Fruit fly (Drosophila melanogaster) whole organism, embryonic: ENCODE measurements around the gene Dic1.

Experiments
- ATbp ChIP-seq: fragments of 200-800 bp; sonication (Bioruptor generic); optimal IDR thresholded peaks from 2 replicates; lab custom pipeline; 2017; ENCODE audit warnings: missing biosample characterization, mild to moderate bottlenecking, missing genetic modification characterization, missing genetic modification reagents
- Atf3 ChIP-seq: fragments of 200-800 bp; sonication (Bioruptor generic); optimal IDR thresholded peaks from 3 replicates; lab custom pipeline; 2016; ENCODE audit warnings: missing biosample characterization, missing genetic modification characterization
- CG10147 ChIP-seq: fragments of 200-800 bp; sonication (Bioruptor generic); optimal IDR thresholded peaks from 2 replicates; lab custom pipeline; 2019; ENCODE audit warnings: missing biosample characterization, mild to moderate bottlenecking, missing genetic modification characterization, moderate library complexity
- CG10565 ChIP-seq: fragments of 200-800 bp; sonication (Bioruptor generic); optimal IDR thresholded peaks from 3 replicates; lab custom pipeline; 2016; ENCODE audit warnings: missing biosample characterization, mild to moderate bottlenecking, missing genetic modification characterization
- CG11398 ChIP-seq: fragments of 200-800 bp; sonication (Bioruptor generic); optimal IDR thresholded peaks from 2 replicates; lab custom pipeline; 2016; ENCODE audit warnings: missing biosample characterization, missing genetic modification characterization
- CG12155 ChIP-seq: fragments of 200-800 bp; sonication (Bioruptor generic); optimal IDR thresholded peaks from 3 replicates; lab custom pipeline; 2016; ENCODE audit warnings: missing biosample characterization, missing genetic modification characterization
- CG12299 ChIP-seq: fragments of 200-800 bp; sonication (Bioruptor generic); optimal IDR thresholded peaks from 2 replicates; lab custom pipeline; 2018; ENCODE audit warnings: missing biosample characterization, mild to moderate bottlenecking, missing genetic modification characterization
- CG13775 ChIP-seq: fragments of 200-800 bp; sonication (Bioruptor generic); optimal IDR thresholded peaks from 3 replicates; lab custom pipeline; 2017; ENCODE audit warnings: missing biosample characterization, mild to moderate bottlenecking, missing genetic modification characterization
- CG13894 ChIP-seq: fragments of 200-800 bp; sonication (Bioruptor generic); optimal IDR thresholded peaks from 3 replicates; lab custom pipeline; 2018; ENCODE audit warnings: missing biosample characterization, mild to moderate bottlenecking, missing genetic modification characterization, moderate library complexity
- CG18476 ChIP-seq: fragments of 200-800 bp; sonication (Bioruptor generic); optimal IDR thresholded peaks from 2 replicates; lab custom pipeline; 2016; ENCODE audit warnings: missing biosample characterization, mild to moderate bottlenecking, missing genetic modification characterization
- CG18764 ChIP-seq: fragments of 200-800 bp; sonication (Bioruptor generic); optimal IDR thresholded peaks from 3 replicates; lab custom pipeline; 2016; ENCODE audit warnings: missing biosample characterization, missing genetic modification characterization
- CG3065 ChIP-seq: fragments of 200-800 bp; sonication (Bioruptor generic); optimal IDR thresholded peaks from 2 replicates; lab custom pipeline; 2016; ENCODE audit warnings: missing biosample characterization, missing genetic modification characterization
- CG31365 ChIP-seq: fragments of 200-800 bp; sonication (Bioruptor generic); optimal IDR thresholded peaks from 2 replicates; lab custom pipeline; 2018; ENCODE audit warnings: missing biosample characterization, mild to moderate bottlenecking, missing genetic modification characterization
- CG3838 ChIP-seq: fragments of 200-800 bp; sonication (Bioruptor generic); optimal IDR thresholded peaks from 3 replicates; lab custom pipeline; 2016; ENCODE audit warnings: missing biosample characterization, missing genetic modification characterization
- CG4328 ChIP-seq: fragments of 200-800 bp; sonication (Bioruptor generic); optimal IDR thresholded peaks from 3 replicates; lab custom pipeline; 2017; ENCODE audit warnings: missing biosample characterization, missing genetic modification reagents, missing genetic modification characterization
- CG6683 ChIP-seq: fragments of 200-800 bp; sonication (Bioruptor generic); optimal IDR thresholded peaks from 2 replicates; lab custom pipeline; 2017; ENCODE audit warnings: missing biosample characterization, mild to moderate bottlenecking, missing genetic modification characterization, missing genetic modification reagents
- CG8478 ChIP-seq: fragments of >200 bp; optimal IDR thresholded peaks from 2 replicates; lab custom pipeline; 2018
- CG9932 ChIP-seq: fragments of 200-800 bp; sonication (Bioruptor generic); IDR thresholded peaks from 2 replicates; pipeline ENCODE4 v1.3.6; 2022; ENCODE audit warnings: missing biosample characterization, missing genetic modification characterization
- Doc3 ChIP-seq: fragments of 200-800 bp; sonication (Bioruptor generic); IDR thresholded peaks from 3 replicates; pipeline ENCODE4 v1.3.6; 2022; ENCODE audit warnings: missing biosample characterization, missing genetic modification characterization; ENCODE audit not compliant: partially characterized antibody
- E2f1 ChIP-seq: fragments of 200-800 bp; sonication (Bioruptor generic); IDR thresholded peaks from 2 replicates; pipeline ENCODE4 v1.3.6; 2022; ENCODE audit warnings: missing biosample characterization, missing genetic modification characterization
- Fer1 ChIP-seq: fragments of 200-800 bp; sonication (Bioruptor generic); optimal IDR thresholded peaks from 2 replicates; lab custom pipeline; 2017; ENCODE audit warnings: missing biosample characterization, mild to moderate bottlenecking, missing genetic modification characterization
- GATAe ChIP-seq: fragments of 200-800 bp; sonication (Bioruptor generic); conservative IDR thresholded peaks from 2 replicates; pipeline ENCODE4 v1.3.6; 2022; ENCODE audit warnings: missing biosample characterization, missing genetic modification characterization
- Gsc ChIP-seq: fragments of 200-800 bp; sonication (Bioruptor generic); IDR thresholded peaks from 2 replicates; pipeline ENCODE4 v1.3.6; 2022; ENCODE audit warnings: missing biosample characterization, missing genetic modification characterization
- Hey ChIP-seq: fragments of 200-800 bp; sonication (Bioruptor generic); optimal IDR thresholded peaks from 3 replicates; lab custom pipeline; 2018; ENCODE audit warnings: missing biosample characterization, mild to moderate bottlenecking, missing genetic modification characterization
- Hmx ChIP-seq: fragments of 200-800 bp; sonication (Bioruptor generic); optimal IDR thresholded peaks from 2 replicates; lab custom pipeline; 2016; ENCODE audit warnings: missing biosample characterization, missing genetic modification characterization
- Hsf ChIP-seq: fragments of 200-800 bp; sonication (Bioruptor generic); optimal IDR thresholded peaks from 3 replicates; lab custom pipeline; 2016; ENCODE audit warnings: missing biosample characterization, missing genetic modification characterization
- MTF-1 ChIP-seq: fragments of 200-800 bp; sonication (Bioruptor generic); optimal IDR thresholded peaks from 2 replicates; lab custom pipeline; 2018; ENCODE audit warnings: missing biosample characterization, mild to moderate bottlenecking, missing genetic modification characterization, borderline replicate concordance
- Myb ChIP-seq: fragments of 200-800 bp; sonication (Bioruptor generic); optimal IDR thresholded peaks from 2 replicates; lab custom pipeline; 2016; ENCODE audit warnings: missing biosample characterization, missing genetic modification characterization
- PHDP ChIP-seq: fragments of 200-800 bp; sonication (Bioruptor generic); optimal IDR thresholded peaks from 3 replicates; lab custom pipeline; 2018; ENCODE audit warnings: missing biosample characterization, mild to moderate bottlenecking, missing genetic modification characterization, moderate library complexity
- Rx ChIP-seq: fragments of 200-800 bp; sonication (Bioruptor generic); IDR thresholded peaks from 2 replicates; pipeline ENCODE4 v1.3.6; 2022; ENCODE audit warnings: missing biosample characterization, missing genetic modification characterization
- Sry-δ ChIP-seq: fragments of 200-800 bp; sonication (Bioruptor generic); optimal IDR thresholded peaks from 2 replicates; lab custom pipeline; 2016; ENCODE audit warnings: missing biosample characterization, missing genetic modification characterization
- Vsx1 ChIP-seq: fragments of 200-800 bp; sonication (Bioruptor generic); optimal IDR thresholded peaks from 2 replicates; lab custom pipeline; 2017; ENCODE audit warnings: missing biosample characterization, mild to moderate bottlenecking, missing genetic modification characterization, missing genetic modification reagents
- YL-1 ChIP-seq: fragments of 200-800 bp; sonication (Bioruptor generic); optimal IDR thresholded peaks from 3 replicates; lab custom pipeline; 2017; ENCODE audit warnings: missing biosample characterization, mild to moderate bottlenecking, missing genetic modification characterization
- ap ChIP-seq: fragments of 200-800 bp; sonication (Bioruptor generic); IDR thresholded peaks from 2 replicates; pipeline ENCODE4 v1.3.6; 2022; ENCODE audit warnings: missing biosample characterization, missing genetic modification characterization
- danr ChIP-seq: fragments of 200-800 bp; sonication (Bioruptor generic); IDR thresholded peaks from 2 replicates; pipeline ENCODE4 v1.3.6; 2022; ENCODE audit warnings: missing biosample characterization, missing genetic modification characterization
- dmrt99B ChIP-seq: fragments of 200-800 bp; sonication (Bioruptor generic); optimal IDR thresholded peaks from 2 replicates; lab custom pipeline; 2018; ENCODE audit warnings: missing biosample characterization, mild to moderate bottlenecking, missing genetic modification characterization, moderate library complexity
- hb ChIP-seq: fragments of 200-800 bp; sonication (Bioruptor generic); IDR thresholded peaks from 3 replicates; pipeline ENCODE4 v1.3.6; 2022; ENCODE audit warnings: missing biosample characterization, missing genetic modification characterization; ENCODE audit not compliant: partially characterized antibody
- knrl ChIP-seq: fragments of 200-800 bp; sonication (Bioruptor generic); IDR thresholded peaks from 3 replicates; pipeline ENCODE4 v1.3.6; 2022; ENCODE audit warnings: missing biosample characterization, missing genetic modification characterization; ENCODE audit not compliant: partially characterized antibody
- lilli ChIP-seq: fragments of 200-800 bp; sonication (Bioruptor generic); optimal IDR thresholded peaks from 3 replicates; lab custom pipeline; 2016; ENCODE audit warnings: missing biosample characterization, missing genetic modification characterization
- maf-S ChIP-seq: fragments of 200-800 bp; sonication (Bioruptor generic); optimal IDR thresholded peaks from 2 replicates; lab custom pipeline; 2016; ENCODE audit warnings: missing biosample characterization, missing genetic modification characterization
- nerfin-2 ChIP-seq: fragments of 200-800 bp; sonication (Bioruptor generic); IDR thresholded peaks from 2 replicates; pipeline ENCODE4 v1.3.6; 2022; ENCODE audit warnings: missing biosample characterization, missing genetic modification characterization; ENCODE audit not compliant: partially characterized antibody
- pfk ChIP-seq: fragments of 200-800 bp; sonication (Bioruptor generic); optimal IDR thresholded peaks from 2 replicates; lab custom pipeline; 2018; ENCODE audit warnings: missing biosample characterization, mild to moderate bottlenecking, missing genetic modification characterization, moderate library complexity
- pita ChIP-seq: fragments of 200-800 bp; sonication (Bioruptor generic); optimal IDR thresholded peaks from 2 replicates; lab custom pipeline; 2017; ENCODE audit warnings: missing biosample characterization, mild to moderate bottlenecking, missing genetic modification characterization
- scrt ChIP-seq: fragments of 200-800 bp; sonication (Bioruptor generic); optimal IDR thresholded peaks from 2 replicates; lab custom pipeline; 2018; ENCODE audit warnings: missing biosample characterization, mild to moderate bottlenecking, missing genetic modification characterization, moderate library complexity
- sim ChIP-seq: fragments of 200-800 bp; sonication (Bioruptor generic); IDR thresholded peaks from 2 replicates; pipeline ENCODE4 v1.3.6; 2022; ENCODE audit warnings: missing biosample characterization, missing genetic modification characterization
- slbo ChIP-seq: fragments of 200-800 bp; sonication (Bioruptor generic); IDR thresholded peaks from 2 replicates; pipeline ENCODE4 v1.3.6; 2022; ENCODE audit warnings: missing biosample characterization, missing genetic modification characterization
- trem ChIP-seq: fragments of 200-800 bp; optimal IDR thresholded peaks from 3 replicates; lab custom pipeline; 2019; ENCODE audit warnings: missing biosample characterization, mild to moderate bottlenecking, missing genetic modification characterization, moderate library complexity
- z ChIP-seq: fragments of 200-800 bp; sonication (Bioruptor generic); IDR thresholded peaks from 3 replicates; pipeline ENCODE4 v1.3.6; 2022; ENCODE audit warnings: missing biosample characterization, missing genetic modification characterization
- zfh2 ChIP-seq: fragments of 200-800 bp; sonication (Bioruptor generic); optimal IDR thresholded peaks from 2 replicates; lab custom pipeline; 2016; ENCODE audit warnings: missing biosample characterization, missing genetic modification characterization

Dic1 gene

DNA sequence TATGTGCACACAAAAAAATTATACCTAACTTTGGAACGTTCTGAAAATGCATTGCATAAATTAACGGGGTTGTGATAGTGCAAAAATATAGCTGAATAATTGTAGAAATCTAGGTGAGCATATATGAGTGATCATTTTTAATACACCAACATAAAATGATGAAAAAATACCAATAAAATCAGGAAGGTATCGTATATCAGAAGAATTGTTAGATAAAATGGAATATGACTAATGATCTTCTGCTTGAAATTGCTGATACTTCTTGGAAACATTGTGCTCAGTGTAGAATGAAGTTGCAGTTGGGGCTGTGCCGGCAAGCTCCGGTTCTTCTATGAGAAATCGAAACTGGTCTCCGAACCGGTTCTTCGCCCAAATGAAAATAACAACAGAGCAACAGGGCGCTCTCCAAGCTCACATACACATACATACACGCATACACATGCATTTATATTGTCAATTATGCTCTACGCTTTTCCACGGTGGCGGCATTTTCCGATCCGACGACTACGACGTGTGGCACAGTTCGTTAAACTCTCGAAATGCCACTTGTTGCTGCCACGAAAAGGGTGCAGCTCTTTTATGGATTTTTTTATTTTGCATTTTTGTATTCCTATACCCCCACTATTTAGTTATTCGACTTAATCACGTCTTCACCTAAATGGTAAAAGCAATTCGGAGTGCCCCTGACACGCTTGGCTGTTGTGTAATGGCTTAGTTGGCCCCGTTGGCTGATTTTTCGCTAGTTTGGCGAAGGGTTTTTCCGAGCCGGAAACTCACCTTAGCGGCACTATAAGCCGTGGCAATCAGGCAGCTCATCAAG lies 36.4 kb downstream of the Dic1 start (continued):
- TF ChIP-seq CG31365 (tag; lab: Kevin White, UChicago) (peak; percentile 67), CG12299 (tag; lab: Kevin White, UChicago) (peak; percentile 70), Fer1 (peak; percentile 82), Myb (GFP tag; lab: Kevin White, UChicago) (peak; percentile 76), Sry-δ (GFP tag; lab: Kevin White, UChicago) (peak; percentile 29), CG18476 (GFP tag; lab: Kevin White, UChicago) (peak; percentile 71), slbo (GFP tag; lab: Robert Waterston, UW) (peak; percentile 82), z (GFP tag; lab: Robert Waterston, UW) (0 out of 3 replicates have a peak, but pooled peaks have one; percentile 45), E2f1 (peak; percentile 88), Hmx (GFP tag; lab: Kevin White, UChicago) (peak; percentile 32), CG10565 (GFP tag; lab: Kevin White, UChicago) (peak; percentile 57), scrt (GFP tag; lab: Kevin White, UChicago) (peak; percentile 42), Atf3 (GFP tag; lab: Kevin White, UChicago) (peak; percentile 87), GATAe (GFP tag; lab: Robert Waterston, UW) (no peak; the same call in 1 of the 2 replicates), maf-S (GFP tag; lab: Kevin White, UChicago) (peak; percentile 84), ATbp (peak; percentile 79), knrl (GFP tag; lab: Robert Waterston, UW) (no peak), YL-1 (GFP tag; lab: Kevin White, UChicago) (peak; percentile 3), Doc3 (GFP tag; lab: Robert Waterston, UW) (no peak), CG13894 (no peak), CG9932 (peak; percentile 85), Hsf (GFP tag; lab: Kevin White, UChicago) (peak; percentile 93), CG13775 (GFP tag; lab: Kevin White, UChicago) (peak; percentile 90), CG18764 (GFP tag; lab: Kevin White, UChicago) (peak; percentile 62), Hey (tag; lab: Kevin White, UChicago) (peak; percentile 19), CG4328 (GFP tag; lab: Kevin White, UChicago) (peak; percentile 73), sim (GFP tag; lab: Robert Waterston, UW) (peak; percentile 79), dmrt99B (peak; percentile 96), MTF-1 (GFP tag; lab: Kevin White, UChicago) (peak; percentile 64), zfh2 (GFP tag; lab: Kevin White, UChicago) (peak; percentile 86), PHDP (peak; percentile 91), pfk (GFP tag; lab: Kevin White, UChicago) (no peak), CG6683 (GFP tag; lab: Kevin White, UChicago) (peak; percentile 57), lilli (GFP tag; lab: Kevin White, UChicago) (peak; percentile 91), CG10147 (GFP tag; lab: Kevin White, UChicago) (peak; percentile 80), CG12155 (GFP tag; lab: Kevin White, UChicago) (peak; percentile 85), danr (GFP tag; lab: Robert Waterston, UW) (peak; percentile 81), Rx (peak; percentile 81), Gsc (peak; percentile 49), trem (peak; percentile 88), nerfin-2 (GFP tag; lab: Robert Waterston, UW) (no peak), Vsx1 (GFP tag; lab: Kevin White, UChicago) (peak; percentile 81), ap (GFP tag; lab: Robert Waterston, UW) (peak; percentile 68), CG3838 (GFP tag; lab: Kevin White, UChicago) (peak; percentile 75), CG11398 (GFP tag; lab: Kevin White, UChicago) (peak; percentile 89), CG3065 (peak; percentile 71), CG8478 (no peak), hb (no peak), pita (GFP tag; lab: Kevin White, UChicago) (no peak)
